Worm (Caenorhabditis elegans): ENCODE measurements around the gene yju-2.

The yju-2 gene

DNA sequence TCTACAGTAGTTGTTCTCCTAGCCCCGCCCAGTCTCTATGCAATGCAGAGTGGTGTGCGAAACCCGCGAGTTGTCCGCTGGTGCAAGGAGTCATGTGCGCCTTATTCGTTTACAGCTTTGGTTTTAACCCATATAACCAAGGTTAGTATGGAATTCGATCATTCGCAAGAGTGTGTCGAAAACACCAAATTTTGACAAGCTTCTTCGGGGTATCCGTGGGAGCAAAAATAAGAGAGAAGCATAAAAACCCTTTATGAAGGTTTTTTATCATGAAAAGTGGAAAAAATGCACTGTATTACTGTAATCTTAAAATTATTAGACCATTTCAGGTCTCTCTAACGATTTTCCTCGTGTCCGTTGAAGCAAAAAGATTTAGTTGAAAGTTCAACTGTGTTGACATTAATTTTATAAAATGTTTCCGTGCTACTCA, 41.9 kb upstream of the yju-2 start (continued):
- peak; percentile 96 for TF ChIP-seq attf-6 (GFP tag; IDR thresholded peaks at IDR 0.05)
- no peak for TF ChIP-seq cebp-1 (GFP tag; IDR thresholded peaks at IDR 0.05)
- TF ChIP-seq cebp-1 (tag; optimal IDR thresholded peaks at IDR 0.05), result no peak
- TF ChIP-seq zim-3 (tag; optimal IDR thresholded peaks at IDR 0.05), result no peak
- TF ChIP-seq aptf-2 (GFP tag; conservative IDR thresholded peaks at IDR 0.05), result no peak
- no peak for TF ChIP-seq madf-10 (tag; optimal IDR thresholded peaks at IDR 0.05)
- TF ChIP-seq atf-7 (tag; optimal IDR thresholded peaks at IDR 0.05), result no peak
- no peak for TF ChIP-seq sptf-2 (GFP tag; optimal IDR thresholded peaks at IDR 0.05)
- no peak for TF ChIP-seq rpc-1 (optimal IDR thresholded peaks at IDR 0.05)
- peak; percentile 11 for TF ChIP-seq rpc-1 (tag; optimal IDR thresholded peaks at IDR 0.05)
- TF ChIP-seq ZK185.1 (tag; optimal IDR thresholded peaks at IDR 0.05; ENCODE audit: poor library complexity, severe bottlenecking), result no peak
- no peak for TF ChIP-seq K12H6.12 (tag; optimal IDR thresholded peaks at IDR 0.05)
- TF ChIP-seq mel-28 (tag; optimal IDR thresholded peaks at IDR 0.05; ENCODE audit: borderline replicate concordance), result no peak
- no peak for TF ChIP-seq nfya-2 (GFP tag; IDR thresholded peaks at IDR 0.05)
- no peak for TF ChIP-seq K11D2.4 (GFP tag; IDR thresholded peaks at IDR 0.05)
- TF ChIP-seq Y67H2A.10 (GFP tag; conservative IDR thresholded peaks at IDR 0.05), result no peak
- TF ChIP-seq somi-1 (GFP tag; optimal IDR thresholded peaks at IDR 0.05), result no peak
- no peak for TF ChIP-seq akir-1 (GFP tag; optimal IDR thresholded peaks at IDR 0.05)
- TF ChIP-seq F23B12.7 (tag; optimal IDR thresholded peaks at IDR 0.05; ENCODE audit: insufficient read depth), result no peak
- TF ChIP-seq ztf-3 (GFP tag; optimal IDR thresholded peaks at IDR 0.05), result no peak
- no peak for TF ChIP-seq athp-1 (tag; optimal IDR thresholded peaks at IDR 0.05)
- peak; percentile 71 for TF ChIP-seq lsl-1 (GFP tag; optimal IDR thresholded peaks at IDR 0.05)
- no peak for TF ChIP-seq F10E7.11 (tag; optimal IDR thresholded peaks at IDR 0.05)
- TF ChIP-seq tlf-1 (GFP tag; optimal IDR thresholded peaks at IDR 0.05), result peak; percentile 18
- no peak for TF ChIP-seq nhr-27 (tag; optimal IDR thresholded peaks at IDR 0.05)
- no peak for TF ChIP-seq mxl-1 (tag; optimal IDR thresholded peaks at IDR 0.05)
- TF ChIP-seq nhr-179 (tag; optimal IDR thresholded peaks at IDR 0.05), result no peak
- peak; percentile 96 for TF ChIP-seq snpc-4 (GFP tag; optimal IDR thresholded peaks at IDR 0.05)
- TF ChIP-seq snpc-4 (tag; optimal IDR thresholded peaks at IDR 0.05), result peak; percentile 96 to 98 (median 97)
- TF ChIP-seq hlh-12 (tag; optimal IDR thresholded peaks at IDR 0.05), result no peak
- no peak for TF ChIP-seq nhr-120 (GFP tag; IDR thresholded peaks at IDR 0.05)
- no peak for TF ChIP-seq zfh-2 (GFP tag; conservative IDR thresholded peaks at IDR 0.05)
- no peak for TF ChIP-seq B0261.1 (tag; optimal IDR thresholded peaks at IDR 0.05)
- TF ChIP-seq madf-6 (GFP tag; IDR thresholded peaks at IDR 0.05), result peak; percentile 64
- TF ChIP-seq F57C9.4 (tag; optimal IDR thresholded peaks at IDR 0.05), result no peak
- TF ChIP-seq him-1 (tag; optimal IDR thresholded peaks at IDR 0.05), result peak; percentile 96
- no peak for TF ChIP-seq Y79H2A.3 (GFP tag; conservative IDR thresholded peaks at IDR 0.05)

DNA sequence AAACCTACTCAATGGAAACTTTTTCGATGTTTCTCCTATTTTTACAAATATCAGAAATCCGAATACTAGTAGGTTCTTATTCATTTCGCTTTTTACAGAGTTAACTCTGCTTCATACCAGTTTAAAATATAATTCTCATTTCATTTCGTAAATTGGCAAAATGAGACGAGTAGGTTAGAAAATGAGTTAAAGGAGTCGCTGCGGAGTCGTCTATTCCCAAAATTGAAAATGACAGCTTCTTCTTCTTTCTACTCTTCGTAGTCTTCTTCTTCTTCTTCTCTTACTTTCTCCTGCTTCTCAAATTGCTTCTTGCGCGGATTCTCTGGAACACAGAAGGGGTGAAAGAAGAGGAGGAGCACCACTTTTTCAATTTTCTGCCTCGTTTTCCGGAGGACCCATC, 39.4 kb upstream of the yju-2 start, which contains the start of gene glr-2:
Gene glr-2 (minus strand): TSS at position 211 of the 400 bp plus-strand sequence.
- TF ChIP-seq tbx-9 (tag; optimal IDR thresholded peaks at IDR 0.05; ENCODE audit: borderline replicate concordance) (no peak), nfya-2 (GFP tag; IDR thresholded peaks at IDR 0.05) (no peak), egl-18 (GFP tag; IDR thresholded peaks at IDR 0.05) (no peak), aptf-2 (GFP tag; conservative IDR thresholded peaks at IDR 0.05) (no peak), pha-4 (tag; optimal IDR thresholded peaks at IDR 0.05) (no peak), B0261.1 (tag; optimal IDR thresholded peaks at IDR 0.05) (no peak), nhr-179 (tag; optimal IDR thresholded peaks at IDR 0.05) (no peak), somi-1 (GFP tag; optimal IDR thresholded peaks at IDR 0.05) (no peak), ztf-18 (tag; optimal IDR thresholded peaks at IDR 0.05) (no peak), sptf-2 (GFP tag; optimal IDR thresholded peaks at IDR 0.05) (no peak), attf-5 (GFP tag; optimal IDR thresholded peaks at IDR 0.05) (no peak)
